Fruit fly (Drosophila melanogaster) whole organism, embryonic: Measurements from ENCODE around the gene Irbp18.
A peak's percentile ranks its signal among the peaks of the same experiment; 100 is the strongest.

ENCODE experiments used
- Awh ChIP-seq: fragments of 200-800 bp; sonication (Bioruptor generic); IDR thresholded peaks from 2 replicates; pipeline ENCODE4, ENCODE4 v1.3.6; 2022; ENCODE audit warnings: missing biosample characterization, missing genetic modification characterization
- CG10543 ChIP-seq: fragments of 200-800 bp; sonication (Bioruptor generic); optimal IDR thresholded peaks from 3 replicates; lab custom pipeline; 2017; ENCODE audit warnings: missing biosample characterization, mild to moderate bottlenecking, missing genetic modification characterization, moderate library complexity
- CG10654 ChIP-seq: fragments of 200-800 bp; sonication (Bioruptor generic); optimal IDR thresholded peaks from 2 replicates; lab custom pipeline; 2016; ENCODE audit warnings: missing biosample characterization, missing genetic modification characterization
- CG12299 ChIP-seq: fragments of 200-800 bp; sonication (Bioruptor generic); optimal IDR thresholded peaks from 2 replicates; lab custom pipeline; 2018; ENCODE audit warnings: missing biosample characterization, mild to moderate bottlenecking, missing genetic modification characterization
- CG12942 ChIP-seq: fragments of 200-800 bp; sonication (Bioruptor generic); optimal IDR thresholded peaks from 3 replicates; lab custom pipeline; 2016; ENCODE audit warnings: missing biosample characterization, missing genetic modification characterization
- CG13123 ChIP-seq: fragments of 200-800 bp; sonication (Bioruptor generic); optimal IDR thresholded peaks from 2 replicates; lab custom pipeline; 2016; ENCODE audit warnings: missing biosample characterization, missing genetic modification characterization
- CG15479 ChIP-seq: fragments of 200-800 bp; sonication (Bioruptor generic); optimal IDR thresholded peaks from 3 replicates; lab custom pipeline; 2019; ENCODE audit warnings: missing biosample characterization, mild to moderate bottlenecking, missing genetic modification characterization, moderate library complexity
- CG1603 ChIP-seq: fragments of 200-800 bp; sonication (Bioruptor generic); optimal IDR thresholded peaks from 2 replicates; lab custom pipeline; 2019; ENCODE audit warnings: missing biosample characterization, mild to moderate bottlenecking, missing genetic modification characterization, moderate library complexity
- CG17385 ChIP-seq: fragments of 200-800 bp; sonication (Bioruptor generic); optimal IDR thresholded peaks from 3 replicates; lab custom pipeline; 2018; ENCODE audit warnings: missing biosample characterization, mild to moderate bottlenecking, missing genetic modification characterization
- CG17612 ChIP-seq: fragments of 200-800 bp; sonication (Bioruptor generic); IDR thresholded peaks from 2 replicates; pipeline ENCODE4 v1.3.6; 2022; ENCODE audit warnings: missing biosample characterization, missing genetic modification characterization
- CG30020 ChIP-seq: fragments of 200-800 bp; optimal IDR thresholded peaks from 2 replicates; lab custom pipeline; 2019; ENCODE audit warnings: missing biosample characterization, mild to moderate bottlenecking, missing genetic modification characterization, moderate library complexity
- CG3163 ChIP-seq: fragments of 200-800 bp; sonication (Bioruptor generic); optimal IDR thresholded peaks from 3 replicates; lab custom pipeline; 2016; ENCODE audit warnings: missing biosample characterization, missing genetic modification characterization
- CG32767 ChIP-seq: fragments of 200-800 bp; sonication (Bioruptor generic); IDR thresholded peaks from 2 replicates; pipeline ENCODE4 v1.3.6; 2022; ENCODE audit warnings: missing biosample characterization, missing genetic modification characterization
- CG4820 ChIP-seq: fragments of 200-800 bp; sonication (Bioruptor generic); optimal IDR thresholded peaks from 3 replicates; lab custom pipeline; 2016; ENCODE audit warnings: missing biosample characterization, missing genetic modification characterization
- CG6254 ChIP-seq: fragments of 200-800 bp; sonication (Bioruptor generic); optimal IDR thresholded peaks from 3 replicates; lab custom pipeline; 2017; ENCODE audit warnings: mild to moderate bottlenecking, missing biosample characterization, missing genetic modification reagents, missing genetic modification characterization
- CG6791 ChIP-seq: fragments of 200-800 bp; sonication (Bioruptor generic); IDR thresholded peaks from 3 replicates; pipeline ENCODE4 v1.3.6; 2022; ENCODE audit warnings: missing biosample characterization, missing genetic modification characterization; ENCODE audit not compliant: partially characterized antibody
- CG8281 ChIP-seq: fragments of 200-800 bp; sonication (Bioruptor generic); optimal IDR thresholded peaks from 2 replicates; lab custom pipeline; 2018; ENCODE audit warnings: missing biosample characterization, mild to moderate bottlenecking, missing genetic modification characterization, moderate library complexity
- CHES-1-like ChIP-seq: fragments of 200-800 bp; sonication (Bioruptor generic); optimal IDR thresholded peaks from 2 replicates; lab custom pipeline; 2016; ENCODE audit warnings: missing biosample characterization, missing genetic modification characterization
- Dek ChIP-seq: fragments of 200-800 bp; sonication (Bioruptor generic); optimal IDR thresholded peaks from 3 replicates; lab custom pipeline; 2019; ENCODE audit warnings: missing biosample characterization, mild to moderate bottlenecking, missing genetic modification characterization, moderate library complexity
- Dip2 ChIP-seq: fragments of 200-800 bp; sonication (Bioruptor generic); IDR thresholded peaks from 2 replicates; pipeline ENCODE4 v1.3.6; 2022; ENCODE audit warnings: missing biosample characterization, missing genetic modification characterization
- Dip3 ChIP-seq: fragments of 200-800 bp; sonication (Bioruptor generic); optimal IDR thresholded peaks from 3 replicates; lab custom pipeline; 2016; ENCODE audit warnings: missing biosample characterization, missing genetic modification characterization
- Doc3 ChIP-seq: fragments of 200-800 bp; sonication (Bioruptor generic); IDR thresholded peaks from 3 replicates; pipeline ENCODE4 v1.3.6; 2022; ENCODE audit warnings: missing biosample characterization, missing genetic modification characterization; ENCODE audit not compliant: partially characterized antibody
- Eip74EF ChIP-seq, 2 experiments: fragments of 200-800 bp in 1 of 2; fragments of >200 bp in 1 of 2; sonication (Bioruptor generic) in 1 of 2; optimal IDR thresholded peaks; 2 replicates each; lab custom pipeline; 2017 to 2019; ENCODE audit warnings: missing biosample characterization in 2 of 2, missing genetic modification characterization in 2 of 2, mild to moderate bottlenecking in 1 of 2, moderate library complexity in 1 of 2
- H2.0 ChIP-seq: fragments of 200-800 bp; sonication (Bioruptor generic); IDR thresholded peaks from 2 replicates; pipeline ENCODE4 v1.3.6; 2022; ENCODE audit warnings: missing biosample characterization, missing genetic modification characterization
- HmgZ ChIP-seq: fragments of 200-800 bp; sonication (Bioruptor generic); optimal IDR thresholded peaks from 2 replicates; lab custom pipeline; 2018; ENCODE audit warnings: missing biosample characterization, mild to moderate bottlenecking, missing genetic modification characterization
- Hr51 ChIP-seq, 2 experiments: fragments of 200-800 bp; sonication (Bioruptor generic); optimal IDR thresholded peaks; 2 replicates in 1 of 2; 3 replicates in 1 of 2; lab custom pipeline; 2016 to 2018; ENCODE audit warnings: missing biosample characterization in 2 of 2, missing genetic modification characterization in 2 of 2, mild to moderate bottlenecking in 1 of 2, moderate library complexity in 1 of 2
- Mrtf ChIP-seq: fragments of 200-800 bp; sonication (Bioruptor generic); IDR thresholded peaks from 3 replicates; pipeline ENCODE4 v1.3.6; 2022; ENCODE audit warnings: missing biosample characterization, missing genetic modification characterization
- Nf-YA ChIP-seq: fragments of 200-800 bp; sonication (Bioruptor generic); IDR thresholded peaks from 2 replicates; pipeline ENCODE4 v1.3.6; 2022; ENCODE audit warnings: missing biosample characterization, missing genetic modification characterization
- Sox100B ChIP-seq: fragments of 200-800 bp; sonication (Bioruptor generic); optimal IDR thresholded peaks from 3 replicates; lab custom pipeline; 2018; ENCODE audit warnings: missing biosample characterization, mild to moderate bottlenecking, missing genetic modification characterization
- Sox102F ChIP-seq: fragments of 200-800 bp; sonication (Bioruptor generic); optimal IDR thresholded peaks from 2 replicates; lab custom pipeline; 2018; ENCODE audit warnings: missing biosample characterization, mild to moderate bottlenecking, missing genetic modification characterization, moderate library complexity
- Tbp ChIP-seq: fragments of >200 bp; optimal IDR thresholded peaks from 2 replicates; lab custom pipeline; 2018; ENCODE audit warnings: missing biosample characterization, missing genetic modification characterization
- br ChIP-seq: fragments of >200 bp; optimal IDR thresholded peaks from 2 replicates; lab custom pipeline; 2017
- chm ChIP-seq: fragments of 200-800 bp; sonication (Bioruptor generic); IDR thresholded peaks from 2 replicates; pipeline ENCODE4 v1.3.6; 2022; ENCODE audit warnings: missing biosample characterization, missing genetic modification characterization
- dm ChIP-seq: fragments of 200-800 bp; sonication (Bioruptor generic); optimal IDR thresholded peaks from 3 replicates; lab custom pipeline; 2016; ENCODE audit warnings: missing biosample characterization, missing genetic modification characterization
- dmrt11E ChIP-seq: fragments of 200-800 bp; sonication (Bioruptor generic); optimal IDR thresholded peaks from 3 replicates; lab custom pipeline; 2018; ENCODE audit warnings: missing biosample characterization, mild to moderate bottlenecking, missing genetic modification characterization, moderate library complexity
- gsb ChIP-seq: fragments of 200-800 bp; sonication (Bioruptor generic); IDR thresholded peaks from 2 replicates; pipeline ENCODE4 v1.3.6; 2022; ENCODE audit warnings: missing biosample characterization, missing genetic modification characterization
- kah ChIP-seq: fragments of 200-800 bp; sonication (Bioruptor generic); optimal IDR thresholded peaks from 2 replicates; lab custom pipeline; 2018; ENCODE audit warnings: missing biosample characterization, mild to moderate bottlenecking, missing genetic modification characterization
- klu ChIP-seq: fragments of 200-800 bp; sonication (Bioruptor generic); IDR thresholded peaks from 2 replicates; pipeline ENCODE4 v1.3.6; 2022; ENCODE audit warnings: missing biosample characterization, missing genetic modification characterization
- lab ChIP-seq: fragments of 200-800 bp; sonication (Bioruptor generic); optimal IDR thresholded peaks from 3 replicates; lab custom pipeline; 2017; ENCODE audit warnings: missing biosample characterization, missing genetic modification characterization, mild to moderate bottlenecking, moderate library complexity, missing genetic modification reagents
- lbe ChIP-seq: fragments of 200-800 bp; sonication (Bioruptor generic); optimal IDR thresholded peaks from 2 replicates; lab custom pipeline; 2016; ENCODE audit warnings: missing biosample characterization, mild to moderate bottlenecking, missing genetic modification characterization
- odd ChIP-seq: fragments of 200-800 bp; sonication (Bioruptor generic); optimal IDR thresholded peaks from 2 replicates; lab custom pipeline; 2017; ENCODE audit warnings: missing biosample characterization, mild to moderate bottlenecking, missing genetic modification characterization
- onecut ChIP-seq: fragments of 200-800 bp; sonication (Bioruptor generic); IDR thresholded peaks from 2 replicates; pipeline ENCODE4 v1.3.6; 2022; ENCODE audit warnings: missing biosample characterization, missing genetic modification characterization
- p53 ChIP-seq: fragments of 200-800 bp; sonication (Bioruptor generic); optimal IDR thresholded peaks from 2 replicates; lab custom pipeline; 2016; ENCODE audit warnings: missing biosample characterization, missing genetic modification characterization
- prd ChIP-seq, 3 experiments: fragments of >200 bp in 2 of 3; fragments of 200-800 bp in 1 of 3; sonication (Bioruptor generic) in 1 of 3; optimal IDR thresholded peaks in 2 of 3; IDR thresholded peaks in 1 of 3; 2 replicates in 2 of 3; 3 replicates in 1 of 3; pipeline versions ENCODE4 v1.3.6 to Lab custom; 2017 to 2022; ENCODE audit warnings: missing biosample characterization in 1 of 3, missing genetic modification characterization in 1 of 3
- pzg ChIP-seq: fragments of 200-800 bp; sonication (Bioruptor generic); optimal IDR thresholded peaks from 3 replicates; lab custom pipeline; 2018; ENCODE audit warnings: missing biosample characterization, mild to moderate bottlenecking, missing genetic modification characterization, moderate library complexity
- run ChIP-seq: fragments of 200-800 bp; sonication (Bioruptor generic); optimal IDR thresholded peaks from 3 replicates; lab custom pipeline; 2018; ENCODE audit warnings: missing biosample characterization, mild to moderate bottlenecking, missing genetic modification characterization
- schlank ChIP-seq: fragments of 200-800 bp; sonication (Bioruptor generic); optimal IDR thresholded peaks from 2 replicates; lab custom pipeline; 2018; ENCODE audit warnings: missing biosample characterization, mild to moderate bottlenecking, missing genetic modification characterization
- slp2 ChIP-seq: fragments of 200-800 bp; sonication (Bioruptor generic); optimal IDR thresholded peaks from 2 replicates; lab custom pipeline; 2016; ENCODE audit warnings: missing biosample characterization, missing genetic modification characterization
- sug ChIP-seq: fragments of 200-800 bp; optimal IDR thresholded peaks from 2 replicates; lab custom pipeline; 2019; ENCODE audit warnings: missing biosample characterization, mild to moderate bottlenecking, missing genetic modification characterization, moderate library complexity
- wor ChIP-seq: fragments of 200-800 bp; sonication (Bioruptor generic); IDR thresholded peaks from 2 replicates; pipeline ENCODE4 v1.3.6; 2022; ENCODE audit warnings: missing biosample characterization, missing genetic modification characterization
- yki ChIP-seq: fragments of >200 bp; optimal IDR thresholded peaks from 3 replicates; lab custom pipeline; 2018
- z ChIP-seq: fragments of 200-800 bp; sonication (Bioruptor generic); IDR thresholded peaks from 3 replicates; pipeline ENCODE4 v1.3.6; 2022; ENCODE audit warnings: missing biosample characterization, missing genetic modification characterization

The Irbp18 gene

dm6 chr3L:11049414-11049813 is 48.6 kb downstream of the Irbp18 start (continued):
- TF ChIP-seq CG4820 (no peak), Tbp (GFP tag; lab: Kevin White, UChicago) (no peak), Dip3 (GFP tag; lab: Kevin White, UChicago) (no peak), CG12942 (no peak), CG13123 (GFP tag; lab: Kevin White, UChicago) (no peak), Mrtf (GFP tag; lab: Robert Waterston, UW) (0 out of 3 replicates have a peak, but pooled peaks have one; percentile 24), Sox102F (no peak), Dek (tag; lab: Kevin White, UChicago) (no peak), Awh (peak; percentile 23; the same call in 1 of the 2 replicates), klu (GFP tag; lab: Robert Waterston, UW) (no peak), CG1603 (no peak), dm (GFP tag; lab: Kevin White, UChicago) (no peak), CG12299 (no peak), pzg (GFP tag; lab: Kevin White, UChicago) (no peak), kah (no peak), CG3163 (no peak), CG15479 (no peak), slp2 (no peak), Dip2 (no peak), Nf-YA (GFP tag; lab: Robert Waterston, UW) (no peak), CG32767 (GFP tag; lab: Robert Waterston, UW) (no peak), Eip74EF (GFP tag; optimal IDR thresholded peaks at IDR 0.05; lab: Kevin White, UChicago) (no peak), wor (GFP tag; lab: Robert Waterston, UW) (no peak), lbe (GFP tag; lab: Kevin White, UChicago) (no peak), CG6791 (GFP tag; lab: Robert Waterston, UW) (no peak), Sox100B (GFP tag; lab: Kevin White, UChicago) (no peak), Hr51 (GFP tag; optimal IDR thresholded peaks at IDR 0.05; lab: Kevin White, UChicago) (no peak), H2.0 (GFP tag; lab: Robert Waterston, UW) (no peak), CG17385 (no peak), z (GFP tag; lab: Robert Waterston, UW) (no peak), onecut (GFP tag; lab: Robert Waterston, UW) (no peak), CG6254 (no peak), CG30020 (tag; lab: Kevin White, UChicago) (no peak), CG10654 (no peak), dmrt11E (tag; lab: Kevin White, UChicago) (no peak), CG10543 (GFP tag; lab: Kevin White, UChicago) (peak; percentile 78), chm (GFP tag; lab: Robert Waterston, UW) (no peak), gsb (GFP tag; lab: Robert Waterston, UW) (no peak), sug (peak; percentile 60), schlank (tag; lab: Kevin White, UChicago) (peak; percentile 38), odd (GFP tag; lab: Kevin White, UChicago) (peak; percentile 29), prd (optimal IDR thresholded peaks at IDR 0.05; lab: Kevin White, UChicago) (no peak), prd (GFP tag; IDR thresholded peaks at IDR 0.05; lab: Robert Waterston, UW) (no peak), CHES-1-like (GFP tag; lab: Kevin White, UChicago) (no peak), run (tag; lab: Kevin White, UChicago) (no peak), Doc3 (no peak), br (lab: Kevin White, UChicago) (no peak), yki (no peak), lab (GFP tag; lab: Kevin White, UChicago) (peak; percentile 87), HmgZ (peak; percentile 11), p53 (GFP tag; lab: Kevin White, UChicago) (no peak), CG17612 (GFP tag; lab: Robert Waterston, UW) (no peak), CG8281 (tag; lab: Kevin White, UChicago) (no peak)
